Worm (Caenorhabditis elegans) whole organism, early embryonic: ENCODE measurements around the gene F13E9.16.

ENCODE experiments used
- aly-1 ChIP-seq: sonication (generic microtip); optimal IDR thresholded peaks from 2 replicates; lab custom pipeline; 2016; ENCODE audit warnings: missing genetic modification characterization, missing compliant biosample characterization
- ama-1 ChIP-seq: fragments of 150-350 bp; optimal IDR thresholded peaks from 2 replicates; lab custom pipeline; 2014
- ceh-13 ChIP-seq: fragments of 200-800 bp; sonication (Bioruptor generic); optimal IDR thresholded peaks from 2 replicates; lab custom pipeline; 2018; ENCODE audit warnings: mild to moderate bottlenecking, missing genetic modification characterization, missing compliant biosample characterization
- hnd-1 ChIP-seq: sonication (generic microtip); optimal IDR thresholded peaks from 2 replicates; lab custom pipeline; 2016; ENCODE audit warnings: missing genetic modification characterization, missing compliant biosample characterization
- pes-1 ChIP-seq: fragments of 200-800 bp; sonication (Bioruptor generic); IDR thresholded peaks from 2 replicates; pipeline ENCODE4 v1.3.6; 2022; ENCODE audit warnings: missing genetic modification reagents, missing genetic modification characterization, missing compliant biosample characterization
- tbx-37 ChIP-seq: fragments of 200-800 bp; sonication (Bioruptor generic); conservative IDR thresholded peaks from 2 replicates; pipeline ENCODE4 v1.3.6; 2022; ENCODE audit warnings: missing genetic modification reagents, missing genetic modification characterization, missing compliant biosample characterization

DNA sequence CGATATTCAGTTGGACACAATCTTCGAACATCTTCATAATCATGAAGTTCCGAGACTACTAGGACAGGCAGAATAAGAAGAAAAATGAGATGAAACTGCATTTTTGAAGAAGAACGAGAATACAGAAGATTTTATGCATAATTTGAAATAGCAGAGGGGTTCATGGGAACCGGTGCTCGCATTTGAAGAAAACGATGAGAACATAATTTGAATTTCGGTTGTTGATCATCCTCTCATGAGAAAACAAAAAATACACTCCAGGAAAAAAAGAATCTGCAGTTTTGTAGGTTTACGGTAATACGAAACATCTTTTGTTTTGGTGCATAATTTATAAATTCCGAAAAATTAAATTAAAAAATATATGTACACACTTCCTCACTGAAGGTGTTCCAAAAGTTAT lies 1.3 kb downstream of the F13E9.16 start, which contains the start of gene srlf-11:
- TF ChIP-seq ama-1 (lab: Kevin White, UChicago) = no peak
- no peak for TF ChIP-seq pes-1 (GFP tag; lab: Robert Waterston, UW)
- TF ChIP-seq hnd-1 = no peak
- TF ChIP-seq aly-1 (tag; lab: Kevin White, UChicago) = no peak
- TF ChIP-seq ceh-13 (GFP tag; lab: Kevin White, UChicago) = no peak
- no peak for TF ChIP-seq tbx-37 (GFP tag; lab: Robert Waterston, UW)
